Fruit fly (Drosophila melanogaster) whole organism, embryonic: Measurements from ENCODE around the gene vkg.
A peak's percentile ranks its signal among the peaks of the same experiment; 100 is the strongest.

Experiments used
- Atf6 ChIP-seq: fragments of 200-800 bp; sonication (Bioruptor generic); IDR thresholded peaks from 2 replicates; pipeline ENCODE4 v1.3.6; 2022; ENCODE audit warnings: missing biosample characterization, missing genetic modification characterization
- Bgb ChIP-seq: fragments of 200-800 bp; sonication (Bioruptor generic); IDR thresholded peaks from 2 replicates; pipeline ENCODE4 v1.3.6; 2022; ENCODE audit warnings: missing biosample characterization, missing genetic modification characterization; ENCODE audit not compliant: partially characterized antibody
- CG10366 ChIP-seq: fragments of 200-800 bp; sonication (Bioruptor generic); IDR thresholded peaks from 2 replicates; pipeline ENCODE4 v1.3.6; 2022; ENCODE audit warnings: missing biosample characterization, missing genetic modification characterization
- CG10462 ChIP-seq: fragments of 200-800 bp; sonication (Bioruptor generic); optimal IDR thresholded peaks from 2 replicates; lab custom pipeline; 2016; ENCODE audit warnings: missing biosample characterization, missing genetic modification characterization
- CG11093 ChIP-seq: fragments of 200-800 bp; sonication (Bioruptor generic); IDR thresholded peaks from 3 replicates; pipeline ENCODE4 v1.3.6; 2022; ENCODE audit warnings: missing biosample characterization, missing genetic modification characterization
- CG12219 ChIP-seq: fragments of 200-800 bp; sonication (Bioruptor generic); optimal IDR thresholded peaks from 3 replicates; lab custom pipeline; 2018; ENCODE audit warnings: missing biosample characterization, mild to moderate bottlenecking, missing genetic modification characterization
- CG12391 ChIP-seq: fragments of 200-800 bp; sonication (Bioruptor generic); optimal IDR thresholded peaks from 3 replicates; lab custom pipeline; 2018; ENCODE audit warnings: missing biosample characterization, mild to moderate bottlenecking, missing genetic modification characterization, moderate library complexity
- CG12744 ChIP-seq: fragments of 200-800 bp; sonication (Bioruptor generic); optimal IDR thresholded peaks from 2 replicates; lab custom pipeline; 2016; ENCODE audit warnings: missing biosample characterization, missing genetic modification characterization
- CG1603 ChIP-seq: fragments of 200-800 bp; sonication (Bioruptor generic); optimal IDR thresholded peaks from 2 replicates; lab custom pipeline; 2019; ENCODE audit warnings: missing biosample characterization, mild to moderate bottlenecking, missing genetic modification characterization, moderate library complexity
- CG16815 ChIP-seq: fragments of 200-800 bp; sonication (Bioruptor generic); optimal IDR thresholded peaks from 3 replicates; lab custom pipeline; 2017; ENCODE audit warnings: missing biosample characterization, mild to moderate bottlenecking, missing genetic modification characterization
- CG17186 ChIP-seq: fragments of 200-800 bp; sonication (Bioruptor generic); optimal IDR thresholded peaks from 3 replicates; lab custom pipeline; 2017; ENCODE audit warnings: missing biosample characterization, missing genetic modification reagents, missing genetic modification characterization
- CG18619 ChIP-seq: fragments of 200-800 bp; sonication (Bioruptor generic); optimal IDR thresholded peaks from 3 replicates; lab custom pipeline; 2017; ENCODE audit warnings: missing biosample characterization, mild to moderate bottlenecking, missing genetic modification characterization
- CG2202 ChIP-seq: fragments of 200-800 bp; sonication (Bioruptor generic); optimal IDR thresholded peaks from 2 replicates; lab custom pipeline; 2018; ENCODE audit warnings: missing biosample characterization, mild to moderate bottlenecking, missing genetic modification characterization
- CG31388 ChIP-seq: fragments of 200-800 bp; sonication (Bioruptor generic); optimal IDR thresholded peaks from 2 replicates; lab custom pipeline; 2016; ENCODE audit warnings: missing biosample characterization, missing genetic modification characterization
- CG31441 ChIP-seq: fragments of 200-800 bp; sonication (Bioruptor generic); IDR thresholded peaks from 2 replicates; pipeline ENCODE4 v1.3.6; 2022; ENCODE audit warnings: missing biosample characterization, missing genetic modification characterization
- CG33213 ChIP-seq: fragments of 200-800 bp; sonication (Bioruptor generic); optimal IDR thresholded peaks from 3 replicates; lab custom pipeline; 2016; ENCODE audit warnings: missing biosample characterization, missing genetic modification characterization
- CG3407 ChIP-seq: fragments of 200-800 bp; sonication (Bioruptor generic); optimal IDR thresholded peaks from 2 replicates; lab custom pipeline; 2018; ENCODE audit warnings: missing biosample characterization, mild to moderate bottlenecking, missing genetic modification characterization
- CG34224 ChIP-seq: fragments of 200-800 bp; sonication (Bioruptor generic); IDR thresholded peaks from 3 replicates; pipeline ENCODE4 v1.3.6; 2022; ENCODE audit warnings: missing biosample characterization, missing genetic modification characterization; ENCODE audit not compliant: partially characterized antibody
- CG4617 ChIP-seq: fragments of 200-800 bp; sonication (Bioruptor generic); optimal IDR thresholded peaks from 3 replicates; lab custom pipeline; 2016; ENCODE audit warnings: missing biosample characterization, missing genetic modification characterization, borderline replicate concordance
- CG6254 ChIP-seq: fragments of 200-800 bp; sonication (Bioruptor generic); optimal IDR thresholded peaks from 3 replicates; lab custom pipeline; 2017; ENCODE audit warnings: mild to moderate bottlenecking, missing biosample characterization, missing genetic modification reagents, missing genetic modification characterization
- CG9876 ChIP-seq: fragments of 200-800 bp; sonication (Bioruptor generic); optimal IDR thresholded peaks from 2 replicates; lab custom pipeline; 2016; ENCODE audit warnings: missing biosample characterization, missing genetic modification characterization
- CTCF ChIP-seq: fragments of 200-800 bp; sonication (Bioruptor generic); optimal IDR thresholded peaks from 2 replicates; lab custom pipeline; 2017; ENCODE audit warnings: missing biosample characterization, mild to moderate bottlenecking, missing genetic modification characterization, moderate library complexity
- CrebB ChIP-seq: fragments of 200-800 bp; sonication (Bioruptor generic); optimal IDR thresholded peaks from 3 replicates; lab custom pipeline; 2018; ENCODE audit warnings: missing biosample characterization, mild to moderate bottlenecking, missing genetic modification characterization
- D19B ChIP-seq: fragments of 200-800 bp; sonication (Bioruptor generic); optimal IDR thresholded peaks from 2 replicates; lab custom pipeline; 2017; ENCODE audit warnings: missing biosample characterization, mild to moderate bottlenecking, missing genetic modification characterization
- Dad ChIP-seq: fragments of 200-800 bp; sonication (Bioruptor generic); optimal IDR thresholded peaks from 3 replicates; lab custom pipeline; 2016; ENCODE audit warnings: missing biosample characterization, missing genetic modification characterization
- Dbx ChIP-seq: fragments of 200-800 bp; sonication (Bioruptor generic); IDR thresholded peaks from 3 replicates; pipeline ENCODE4 v1.3.6; 2022; ENCODE audit warnings: missing biosample characterization, missing genetic modification characterization
- Dip3 ChIP-seq: fragments of 200-800 bp; sonication (Bioruptor generic); optimal IDR thresholded peaks from 3 replicates; lab custom pipeline; 2016; ENCODE audit warnings: missing biosample characterization, missing genetic modification characterization
- E2f1 ChIP-seq: fragments of 200-800 bp; sonication (Bioruptor generic); IDR thresholded peaks from 2 replicates; pipeline ENCODE4 v1.3.6; 2022; ENCODE audit warnings: missing biosample characterization, missing genetic modification characterization
- Ets97D ChIP-seq: fragments of 200-800 bp; sonication (Bioruptor generic); optimal IDR thresholded peaks from 3 replicates; lab custom pipeline; 2016; ENCODE audit warnings: missing biosample characterization, missing genetic modification characterization
- HLH54F ChIP-seq: fragments of 200-800 bp; sonication (Bioruptor generic); optimal IDR thresholded peaks from 3 replicates; lab custom pipeline; 2016; ENCODE audit warnings: missing biosample characterization, missing genetic modification characterization
- Hr39 ChIP-seq: fragments of >200 bp; optimal IDR thresholded peaks from 2 replicates; lab custom pipeline; 2017
- Rfx ChIP-seq: fragments of 200-800 bp; sonication (Bioruptor generic); IDR thresholded peaks from 2 replicates; pipeline ENCODE4 v1.3.6; 2022; ENCODE audit warnings: missing biosample characterization, missing genetic modification characterization
- Sox100B ChIP-seq: fragments of 200-800 bp; sonication (Bioruptor generic); optimal IDR thresholded peaks from 3 replicates; lab custom pipeline; 2018; ENCODE audit warnings: missing biosample characterization, mild to moderate bottlenecking, missing genetic modification characterization
- Stat92E ChIP-seq, 3 experiments: fragments of >200 bp in 2 of 3; fragments of 200-800 bp in 1 of 3; sonication (Bioruptor generic) in 1 of 3; optimal IDR thresholded peaks; 2 replicates each; lab custom pipeline; 2017 to 2019; ENCODE audit warnings: missing biosample characterization in 3 of 3, missing genetic modification characterization in 3 of 3, mild to moderate bottlenecking in 1 of 3, moderate library complexity in 1 of 3
- Vsx1 ChIP-seq: fragments of 200-800 bp; sonication (Bioruptor generic); optimal IDR thresholded peaks from 2 replicates; lab custom pipeline; 2017; ENCODE audit warnings: missing biosample characterization, mild to moderate bottlenecking, missing genetic modification characterization, missing genetic modification reagents
- ato ChIP-seq: fragments of 200-800 bp; sonication (Bioruptor generic); IDR thresholded peaks from 2 replicates; pipeline ENCODE4 v1.3.6; 2022; ENCODE audit warnings: missing biosample characterization, missing genetic modification characterization; ENCODE audit not compliant: partially characterized antibody
- chn ChIP-seq: fragments of 200-800 bp; sonication (Bioruptor generic); optimal IDR thresholded peaks from 2 replicates; lab custom pipeline; 2016; ENCODE audit warnings: missing biosample characterization, missing genetic modification characterization
- dan ChIP-seq: fragments of 200-800 bp; sonication (Bioruptor generic); IDR thresholded peaks from 2 replicates; pipeline ENCODE4 v1.3.6; 2022; ENCODE audit warnings: missing biosample characterization, missing genetic modification characterization
- gfzf ChIP-seq: fragments of 200-800 bp; sonication (Bioruptor generic); optimal IDR thresholded peaks from 2 replicates; lab custom pipeline; 2016; ENCODE audit warnings: missing biosample characterization, mild to moderate bottlenecking, missing genetic modification characterization, moderate library complexity
- gsb-n ChIP-seq: fragments of 200-800 bp; sonication (Bioruptor generic); optimal IDR thresholded peaks from 3 replicates; lab custom pipeline; 2018; ENCODE audit warnings: missing biosample characterization, mild to moderate bottlenecking, missing genetic modification characterization
- gt ChIP-seq: fragments of 200-800 bp; sonication (Bioruptor generic); IDR thresholded peaks from 2 replicates; pipeline ENCODE4 v1.3.6; 2022; ENCODE audit warnings: missing biosample characterization, missing genetic modification characterization
- her ChIP-seq: fragments of 200-800 bp; sonication (Bioruptor generic); optimal IDR thresholded peaks from 2 replicates; lab custom pipeline; 2016; ENCODE audit warnings: missing biosample characterization, missing genetic modification characterization
- kah ChIP-seq: fragments of 200-800 bp; sonication (Bioruptor generic); optimal IDR thresholded peaks from 2 replicates; lab custom pipeline; 2018; ENCODE audit warnings: missing biosample characterization, mild to moderate bottlenecking, missing genetic modification characterization
- lilli ChIP-seq: fragments of 200-800 bp; sonication (Bioruptor generic); optimal IDR thresholded peaks from 3 replicates; lab custom pipeline; 2016; ENCODE audit warnings: missing biosample characterization, missing genetic modification characterization
- nau ChIP-seq: fragments of 200-800 bp; sonication (Bioruptor generic); optimal IDR thresholded peaks from 3 replicates; lab custom pipeline; 2017; ENCODE audit warnings: missing biosample characterization, mild to moderate bottlenecking, missing genetic modification characterization, missing genetic modification reagents
- ranshi ChIP-seq: fragments of 200-800 bp; sonication (Bioruptor generic); IDR thresholded peaks from 2 replicates; pipeline ENCODE4 v1.3.6; 2022; ENCODE audit warnings: missing biosample characterization, missing genetic modification characterization
- shn ChIP-seq: fragments of 200-800 bp; sonication (Bioruptor generic); optimal IDR thresholded peaks from 3 replicates; lab custom pipeline; 2016; ENCODE audit warnings: missing biosample characterization, missing genetic modification characterization
- sqz ChIP-seq: fragments of 200-800 bp; sonication (Bioruptor generic); optimal IDR thresholded peaks from 3 replicates; lab custom pipeline; 2018; ENCODE audit warnings: missing biosample characterization, mild to moderate bottlenecking, missing genetic modification characterization
- tin ChIP-seq: fragments of 200-800 bp; sonication (Bioruptor generic); optimal IDR thresholded peaks from 3 replicates; lab custom pipeline; 2016; ENCODE audit warnings: missing biosample characterization, missing genetic modification characterization
- twi ChIP-seq: fragments of 200-800 bp; optimal IDR thresholded peaks from 2 replicates; lab custom pipeline; 2019; ENCODE audit warnings: missing biosample characterization, mild to moderate bottlenecking, missing genetic modification characterization, moderate library complexity
- zf30C ChIP-seq: fragments of 200-800 bp; sonication (Bioruptor generic); optimal IDR thresholded peaks from 3 replicates; lab custom pipeline; 2018; ENCODE audit warnings: missing biosample characterization, mild to moderate bottlenecking, missing genetic modification characterization

The vkg gene

dm6 chr2L:5043495-5044146 lies 15.6 kb upstream of the vkg start (continued):
- no peak for TF ChIP-seq sqz (GFP tag; lab: Kevin White, UChicago)
- no peak for TF ChIP-seq CG33213
- no peak for TF ChIP-seq CG3407
- TF ChIP-seq CG4617 = no peak
- TF ChIP-seq nau (GFP tag; lab: Kevin White, UChicago) = no peak
- TF ChIP-seq CG18619 (GFP tag; lab: Kevin White, UChicago) = peak; percentile 50
- no peak for TF ChIP-seq gt
- TF ChIP-seq D19B (GFP tag; lab: Kevin White, UChicago) = peak; percentile 10
- TF ChIP-seq dan (GFP tag; lab: Robert Waterston, UW) = no peak
- TF ChIP-seq ranshi = peak; percentile 65
- TF ChIP-seq CG12744 (GFP tag; lab: Kevin White, UChicago) = no peak
- TF ChIP-seq gfzf (GFP tag; lab: Kevin White, UChicago) = no peak
- TF ChIP-seq CTCF (GFP tag; lab: Kevin White, UChicago) = no peak
- no peak for TF ChIP-seq ato (GFP tag; lab: Robert Waterston, UW)
- TF ChIP-seq kah (GFP tag; lab: Kevin White, UChicago) = no peak
- no peak for TF ChIP-seq CG10462 (GFP tag; lab: Kevin White, UChicago)
- no peak for TF ChIP-seq E2f1
- peak; percentile 29 for TF ChIP-seq CG16815 (GFP tag; lab: Kevin White, UChicago)
- TF ChIP-seq CG10366 (GFP tag; lab: Robert Waterston, UW) = peak; percentile 32; the same call in 1 of the 2 replicates
- TF ChIP-seq Ets97D (GFP tag; lab: Kevin White, UChicago) = no peak
- no peak for TF ChIP-seq her (GFP tag; lab: Kevin White, UChicago)
- TF ChIP-seq CG11093 (GFP tag; lab: Robert Waterston, UW) = no peak
- peak; percentile 18 for TF ChIP-seq HLH54F (GFP tag; lab: Kevin White, UChicago)
- TF ChIP-seq CG9876 (GFP tag; lab: Kevin White, UChicago) = no peak
- TF ChIP-seq Dbx (GFP tag; lab: Robert Waterston, UW) = no peak
- TF ChIP-seq Dip3 (GFP tag; lab: Kevin White, UChicago) = peak; percentile 11
- TF ChIP-seq CG34224 (GFP tag; lab: Robert Waterston, UW) = no peak
- TF ChIP-seq tin (GFP tag; lab: Kevin White, UChicago) = peak; percentile 28
- no peak for TF ChIP-seq CG6254
- TF ChIP-seq CG31388 (GFP tag; lab: Kevin White, UChicago) = no peak
- TF ChIP-seq lilli (GFP tag; lab: Kevin White, UChicago) = peak; percentile 57
- TF ChIP-seq shn (GFP tag; lab: Kevin White, UChicago) = peak; percentile 15
- peak; percentile 26 for TF ChIP-seq chn (GFP tag; lab: Kevin White, UChicago)
- no peak for TF ChIP-seq Stat92E (GFP tag; optimal IDR thresholded peaks at IDR 0.05; lab: Kevin White, UChicago)
- TF ChIP-seq twi (tag; lab: Kevin White, UChicago) = no peak
- TF ChIP-seq CG1603 (tag; lab: Kevin White, UChicago) = peak; percentile 25
- no peak for TF ChIP-seq zf30C (GFP tag; lab: Kevin White, UChicago)
- TF ChIP-seq CG12219 (GFP tag; lab: Kevin White, UChicago) = no peak
- TF ChIP-seq gsb-n = peak; percentile 20
- peak; percentile 31 for TF ChIP-seq CG12391 (tag; lab: Kevin White, UChicago)
- TF ChIP-seq Bgb (GFP tag; lab: Robert Waterston, UW) = no peak
- no peak for TF ChIP-seq Sox100B (GFP tag; lab: Kevin White, UChicago)
- TF ChIP-seq CrebB = no peak
- peak; percentile 63 for TF ChIP-seq Atf6 (GFP tag; lab: Robert Waterston, UW)
- peak; percentile 93 for TF ChIP-seq Hr39 (lab: Kevin White, UChicago)
- no peak for TF ChIP-seq CG31441 (GFP tag; lab: Robert Waterston, UW)
- no peak for TF ChIP-seq CG17186 (GFP tag; lab: Kevin White, UChicago)
- no peak for TF ChIP-seq Vsx1
- no peak for TF ChIP-seq Dad (GFP tag; lab: Kevin White, UChicago)
- TF ChIP-seq Rfx (GFP tag; lab: Robert Waterston, UW) = peak; percentile 67
- no peak for TF ChIP-seq CG2202
